Worm (Caenorhabditis elegans): ENCODE data around the gene Y49A3A.4.

Gene Y49A3A.4

DNA sequence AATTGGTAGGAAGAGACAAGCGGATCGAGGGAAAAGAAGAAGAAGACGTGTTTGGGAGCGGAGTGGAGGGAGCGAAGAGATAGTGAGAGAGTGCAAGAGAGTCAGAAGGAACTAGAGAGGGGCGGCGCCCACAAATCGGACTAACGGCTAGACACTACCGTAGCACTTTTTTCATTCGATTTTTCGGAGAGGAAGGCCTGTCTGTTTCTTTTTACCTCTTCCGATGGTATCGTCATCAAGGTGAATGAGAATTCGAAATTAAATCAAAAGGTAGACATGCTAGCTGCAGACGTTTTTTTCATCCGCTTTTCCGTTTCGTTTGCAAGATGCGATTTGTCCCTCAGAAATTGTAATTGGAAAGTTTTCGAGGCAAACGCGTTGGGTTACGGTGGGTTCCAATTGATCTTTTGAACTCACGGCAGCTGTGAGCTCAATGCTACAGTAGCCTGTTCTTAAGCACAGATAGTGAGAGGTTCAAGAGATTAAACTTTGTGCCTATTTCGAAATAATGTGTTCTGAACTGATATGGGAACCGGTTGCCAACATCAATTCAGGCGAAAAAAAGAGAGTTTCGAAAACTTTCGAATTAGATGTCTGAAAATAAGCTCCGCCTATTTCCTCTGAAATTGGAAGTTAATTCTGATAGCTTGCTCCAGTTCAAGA lies 6.0 kb upstream of the Y49A3A.4 start (continued):
- TF ChIP-seq gei-8 (GFP tag; optimal IDR thresholded peaks at IDR 0.05) = no peak
- TF ChIP-seq lin-39 (tag; optimal IDR thresholded peaks at IDR 0.05) = no peak
- no peak for TF ChIP-seq unc-39 (tag; optimal IDR thresholded peaks at IDR 0.05)
- TF ChIP-seq nhr-6 (tag; optimal IDR thresholded peaks at IDR 0.05) = peak; percentile 57
- TF ChIP-seq nhr-25 (tag; optimal IDR thresholded peaks at IDR 0.05; ENCODE audit: borderline replicate concordance, insufficient read depth) = peak; percentile 96
- peak; percentile 25; the same call in 1 of the 2 replicates for TF ChIP-seq T26A8.4 (GFP tag; IDR thresholded peaks at IDR 0.05)
- TF ChIP-seq hlh-11 (tag; optimal IDR thresholded peaks at IDR 0.05) = peak; percentile 58
- peak; percentile 38 for TF ChIP-seq mes-2 (tag; optimal IDR thresholded peaks at IDR 0.05; ENCODE audit: poor library complexity, severe bottlenecking)
- no peak for TF ChIP-seq zfp-2 (tag; optimal IDR thresholded peaks at IDR 0.05)
- TF ChIP-seq mep-1 (tag; optimal IDR thresholded peaks at IDR 0.05) = peak; percentile 52
- TF ChIP-seq dpl-1 (GFP tag; optimal IDR thresholded peaks at IDR 0.05) = no peak
- TF ChIP-seq set-16 (GFP tag; IDR thresholded peaks at IDR 0.05) = peak; percentile 38; the same call in 1 of the 2 replicates

DNA sequence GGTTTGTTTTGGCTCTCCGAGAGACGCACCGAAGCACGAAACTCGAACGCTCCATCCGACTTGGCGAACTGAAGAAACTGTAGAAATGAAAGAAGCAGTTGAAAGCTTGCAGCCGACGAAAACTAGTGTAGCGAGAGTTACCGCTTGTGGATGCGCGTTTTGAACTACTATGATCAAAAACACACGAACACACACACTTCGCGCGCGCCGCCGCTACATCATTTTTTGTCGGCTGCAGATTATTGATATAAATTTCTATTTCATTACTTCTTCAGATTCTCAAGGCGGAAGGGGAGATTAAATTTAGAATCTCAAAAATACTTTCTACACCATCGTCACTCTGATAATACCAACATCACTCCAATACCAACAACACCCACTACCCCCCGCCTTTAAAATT lies 3.3 kb upstream of the Y49A3A.4 start:
- TF ChIP-seq Y5F2A.4 (GFP tag; optimal IDR thresholded peaks at IDR 0.05) (no peak), egl-43 (GFP tag; IDR thresholded peaks at IDR 0.05) (0 out of 2 replicates have a peak, but pooled peaks have one; percentile 12)

DNA sequence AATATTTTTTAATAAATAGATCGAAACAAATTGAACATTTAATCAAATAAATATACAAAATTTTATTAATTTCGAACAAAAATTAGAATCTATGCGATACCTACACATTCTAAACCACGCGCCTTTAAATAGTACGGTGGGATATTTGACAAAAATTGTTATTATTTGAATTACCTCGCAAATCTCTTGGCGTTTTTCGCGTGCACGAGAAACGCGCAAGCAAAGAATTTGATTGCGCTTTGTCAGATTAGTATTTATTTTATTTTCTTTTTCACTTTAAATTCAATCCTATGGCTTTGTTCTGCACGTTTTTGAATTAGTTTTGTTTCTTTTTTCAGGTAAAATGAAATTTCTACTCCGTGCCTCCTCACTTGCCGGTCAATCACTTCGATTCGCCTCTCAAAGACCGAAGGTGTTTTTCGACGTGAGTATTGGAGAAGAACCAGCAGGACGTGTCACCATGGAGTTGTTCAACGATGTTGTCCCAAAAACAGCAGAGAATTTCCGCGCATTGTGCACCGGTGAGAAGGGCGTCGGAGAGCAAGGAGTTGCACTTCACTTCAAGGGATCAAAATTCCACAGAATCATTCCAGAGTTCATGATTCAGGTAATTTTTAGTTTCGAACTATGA lies 2.8 kb downstream of the Y49A3A.4 start, which contains the start of gene cyn-1:
TSS of gene cyn-1 (plus strand) at position 339 of the 631 bp plus-strand sequence.
- TF ChIP-seq hlh-11 (tag; optimal IDR thresholded peaks at IDR 0.05) (peak; percentile 66), nhr-102 (tag; optimal IDR thresholded peaks at IDR 0.05) (peak; percentile 71), zip-2 (tag; optimal IDR thresholded peaks at IDR 0.05) (peak; percentile 38), zip-11 (GFP tag; IDR thresholded peaks at IDR 0.05) (no peak), lin-39 (tag; optimal IDR thresholded peaks at IDR 0.05) (no peak), skn-1 (tag; optimal IDR thresholded peaks at IDR 0.05) (no peak), saeg-2 (GFP tag; IDR thresholded peaks at IDR 0.05) (no peak), madf-9 (GFP tag; conservative IDR thresholded peaks at IDR 0.05) (peak; percentile 43; the same call in 1 of the 2 replicates), ces-1 (GFP tag; optimal IDR thresholded peaks at IDR 0.05) (no peak), tag-97 (GFP tag; IDR thresholded peaks at IDR 0.05) (no peak), Y5F2A.4 (GFP tag; optimal IDR thresholded peaks at IDR 0.05) (no peak), lin-38 (GFP tag; IDR thresholded peaks at IDR 0.05) (peak; percentile 84), lim-7 (GFP tag; IDR thresholded peaks at IDR 0.05) (no peak), nhr-111 (GFP tag; optimal IDR thresholded peaks at IDR 0.05) (no peak), nhr-10 (tag; optimal IDR thresholded peaks at IDR 0.05) (no peak), mxl-3 (GFP tag; optimal IDR thresholded peaks at IDR 0.05) (no peak), ceh-44 (GFP tag; IDR thresholded peaks at IDR 0.05) (no peak), hif-1 (tag; optimal IDR thresholded peaks at IDR 0.05) (peak in 1 of 2 experiments; percentile 25), T20F7.1 (GFP tag; optimal IDR thresholded peaks at IDR 0.05) (peak; percentile 72), gei-8 (GFP tag; optimal IDR thresholded peaks at IDR 0.05) (no peak), ama-1 (optimal IDR thresholded peaks at IDR 0.05) (peak; percentile 10), ztf-11 (tag; optimal IDR thresholded peaks at IDR 0.05) (no peak), nhr-48 (tag; optimal IDR thresholded peaks at IDR 0.05) (peak; percentile 24), lsy-2 (tag; optimal IDR thresholded peaks at IDR 0.05) (peak in 1 of 2 experiments; percentile 93), nhr-28 (tag; optimal IDR thresholded peaks at IDR 0.05) (peak; percentile 51), duxl-1 (tag; optimal IDR thresholded peaks at IDR 0.05; ENCODE audit: poor library complexity) (peak; percentile 61), nhr-77 (tag; optimal IDR thresholded peaks at IDR 0.05) (peak; percentile 54), D1046.2 (GFP tag; IDR thresholded peaks at IDR 0.05) (no peak), zfp-2 (tag; optimal IDR thresholded peaks at IDR 0.05) (no peak), nhr-6 (tag; optimal IDR thresholded peaks at IDR 0.05) (peak; percentile 96), fkh-10 (GFP tag; optimal IDR thresholded peaks at IDR 0.05) (peak; percentile 69), unc-39 (tag; optimal IDR thresholded peaks at IDR 0.05) (no peak), spr-1 (tag; optimal IDR thresholded peaks at IDR 0.05) (peak; percentile 66), nhr-76 (tag; optimal IDR thresholded peaks at IDR 0.05) (no peak), mdt-29 (GFP tag; IDR thresholded peaks at IDR 0.05) (no peak), Y48G9A.11 (GFP tag; IDR thresholded peaks at IDR 0.05) (no peak), tra-1 (GFP tag; IDR thresholded peaks at IDR 0.05) (no peak), nhr-41 (GFP tag; IDR thresholded peaks at IDR 0.05) (no peak)
